Worm (Caenorhabditis elegans) whole organism, L4 larva: ENCODE data around the gene Y71H2AM.12.
A peak's percentile ranks its signal among the peaks of the same experiment; 100 is the strongest.

Experiments
- F26F4.8 ChIP-seq: fragments of 200-800 bp; sonication (Bioruptor generic); conservative IDR thresholded peaks from 2 replicates; pipeline ENCODE4 v1.3.6; 2022; ENCODE audit warnings: missing genetic modification characterization, missing compliant biosample characterization
- R02D3.7 ChIP-seq: fragments of 150-350 bp; sonication (generic microtip); optimal IDR thresholded peaks from 3 replicates; lab custom pipeline; 2014; ENCODE audit warnings: missing biosample characterization, missing genetic modification characterization
- Y105C5A.15 ChIP-seq: fragments of 200-800 bp; sonication (Bioruptor generic); IDR thresholded peaks from 2 replicates; pipeline ENCODE4 v1.3.6; 2022; ENCODE audit warnings: missing genetic modification characterization, missing compliant biosample characterization
- aha-1 ChIP-seq: fragments of 150-350 bp; peaks from one replicate; lab custom pipeline; 2014; ENCODE audit warnings: missing biosample characterization, missing genetic modification characterization
- ama-1 ChIP-seq: fragments of 150-350 bp; optimal IDR thresholded peaks from 2 replicates; lab custom pipeline; 2014; ENCODE audit warnings: inconsistent platforms, mixed read lengths
- attf-4 ChIP-seq: sonication (generic microtip); optimal IDR thresholded peaks from 3 replicates; lab custom pipeline; 2017; ENCODE audit warnings: missing biosample characterization, missing genetic modification characterization
- ceh-62 ChIP-seq: sonication (generic microtip); optimal IDR thresholded peaks from 2 replicates; lab custom pipeline; 2017; ENCODE audit warnings: missing biosample characterization, missing genetic modification characterization
- ces-1 ChIP-seq: fragments of 150-350 bp; sonication (generic microtip); optimal IDR thresholded peaks from 4 replicates; lab custom pipeline; 2014; ENCODE audit warnings: missing biosample characterization, missing genetic modification reagents, missing genetic modification characterization
- daf-16 ChIP-seq, 3 experiments: sonication (generic microtip); optimal IDR thresholded peaks; 2 replicates each; lab custom pipeline; 2016 to 2017; ENCODE audit warnings: missing genetic modification characterization in 3 of 3, missing genetic modification reagents in 3 of 3, mild to moderate bottlenecking in 2 of 3, missing compliant biosample characterization in 2 of 3, missing biosample characterization in 1 of 3, moderate library complexity in 1 of 3
- daf-8 ChIP-seq: fragments of 200-800 bp; sonication (Bioruptor generic); IDR thresholded peaks from 2 replicates; pipeline ENCODE4 v1.3.6; 2022; ENCODE audit warnings: missing genetic modification characterization, missing compliant biosample characterization
- dmd-6 ChIP-seq: fragments of 200-800 bp; sonication (Bioruptor generic); IDR thresholded peaks from 2 replicates; pipeline ENCODE4 v1.3.6; 2022; ENCODE audit warnings: missing genetic modification reagents, missing genetic modification characterization, missing compliant biosample characterization
- dpl-1 ChIP-seq: fragments of 150-350 bp; optimal IDR thresholded peaks from 2 replicates; lab custom pipeline; 2014; ENCODE audit warnings: missing biosample characterization, missing genetic modification reagents, missing genetic modification characterization
- dve-1 ChIP-seq: sonication (generic microtip); optimal IDR thresholded peaks from 2 replicates; lab custom pipeline; 2017; ENCODE audit warnings: antibody characterized with exemption, mild to moderate bottlenecking, missing genetic modification characterization, missing compliant biosample characterization; ENCODE audit not compliant: insufficient read depth
- egl-27 ChIP-seq: sonication (generic microtip); optimal IDR thresholded peaks from 3 replicates; lab custom pipeline; 2017; ENCODE audit warnings: missing biosample characterization, missing genetic modification reagents, missing genetic modification characterization
- fos-1 ChIP-seq: fragments of 150-350 bp; optimal IDR thresholded peaks from 2 replicates; lab custom pipeline; 2014; ENCODE audit warnings: missing biosample characterization, missing genetic modification characterization
- gei-8 ChIP-seq: fragments of 200-800 bp; sonication (Bioruptor generic); optimal IDR thresholded peaks from 2 replicates; lab custom pipeline; 2018; ENCODE audit warnings: mild to moderate bottlenecking, missing genetic modification characterization, missing compliant biosample characterization
- hlh-11 ChIP-seq: fragments of 200-800 bp; sonication (Bioruptor generic); optimal IDR thresholded peaks from 2 replicates; lab custom pipeline; 2018; ENCODE audit warnings: mild to moderate bottlenecking, missing genetic modification characterization, missing compliant biosample characterization
- hlh-30 ChIP-seq: sonication (generic microtip); optimal IDR thresholded peaks from 2 replicates; lab custom pipeline; 2017; ENCODE audit warnings: antibody characterized with exemption, mild to moderate bottlenecking, missing genetic modification characterization, missing compliant biosample characterization; ENCODE audit not compliant: insufficient read depth
- hmg-1.1 ChIP-seq: fragments of 200-800 bp; sonication (Bioruptor generic); IDR thresholded peaks from 2 replicates; pipeline ENCODE4 v1.3.6; 2022; ENCODE audit warnings: missing genetic modification reagents, missing genetic modification characterization, missing compliant biosample characterization
- lin-1 ChIP-seq: fragments of 200-800 bp; sonication (Bioruptor generic); IDR thresholded peaks from 2 replicates; pipeline ENCODE4 v1.3.6; 2022; ENCODE audit warnings: missing genetic modification reagents, missing genetic modification characterization, missing compliant biosample characterization
- lin-38 ChIP-seq: fragments of 200-800 bp; sonication (Bioruptor generic); IDR thresholded peaks from 2 replicates; pipeline ENCODE4 v1.3.6; 2022; ENCODE audit warnings: missing genetic modification reagents, missing genetic modification characterization, missing compliant biosample characterization
- lsy-2 ChIP-seq, 2 experiments: fragments of 150-350 bp in 1 of 2; sonication (generic microtip) in 1 of 2; optimal IDR thresholded peaks; 2 replicates each; lab custom pipeline; 2014 to 2017; ENCODE audit warnings: missing biosample characterization in 2 of 2, missing genetic modification characterization in 2 of 2
- madf-9 ChIP-seq: fragments of 200-800 bp; sonication (Bioruptor generic); conservative IDR thresholded peaks from 2 replicates; pipeline ENCODE4 v1.3.6; 2022; ENCODE audit warnings: missing genetic modification reagents, missing genetic modification characterization, missing compliant biosample characterization
- mes-2 ChIP-seq: sonication (generic microtip); optimal IDR thresholded peaks from 2 replicates; lab custom pipeline; 2016; ENCODE audit warnings: missing genotype, mild to moderate bottlenecking, missing genetic modification characterization, missing compliant biosample characterization; ENCODE audit not compliant: poor library complexity, severe bottlenecking
- nhr-10 ChIP-seq: fragments of 150-350 bp; optimal IDR thresholded peaks from 2 replicates; lab custom pipeline; 2014; ENCODE audit warnings: missing biosample characterization, missing genetic modification characterization
- nhr-102 ChIP-seq: sonication (generic microtip); optimal IDR thresholded peaks from 2 replicates; lab custom pipeline; 2016; ENCODE audit warnings: mild to moderate bottlenecking, missing genetic modification characterization, moderate library complexity, missing compliant biosample characterization
- nhr-28 ChIP-seq: fragments of 150-350 bp; optimal IDR thresholded peaks from 2 replicates; lab custom pipeline; 2014; ENCODE audit warnings: missing biosample characterization, missing genetic modification characterization
- nhr-41 ChIP-seq: fragments of 200-800 bp; sonication (Bioruptor generic); IDR thresholded peaks from 2 replicates; pipeline ENCODE4 v1.3.6; 2022; ENCODE audit warnings: missing genetic modification reagents, missing genetic modification characterization, missing compliant biosample characterization
- nhr-42 ChIP-seq: fragments of 200-800 bp; sonication (Bioruptor generic); IDR thresholded peaks from 2 replicates; pipeline ENCODE4 v1.3.6; 2022; ENCODE audit warnings: missing genetic modification characterization, missing compliant biosample characterization
- nhr-48 ChIP-seq: sonication (generic microtip); optimal IDR thresholded peaks from 2 replicates; lab custom pipeline; 2016; ENCODE audit warnings: mild to moderate bottlenecking, missing genetic modification characterization, missing compliant biosample characterization
- nhr-6 ChIP-seq: fragments of 150-350 bp; optimal IDR thresholded peaks from 2 replicates; lab custom pipeline; 2014; ENCODE audit warnings: missing biosample characterization, missing genetic modification characterization
- nhr-77 ChIP-seq: fragments of 150-350 bp; optimal IDR thresholded peaks from 2 replicates; lab custom pipeline; 2014; ENCODE audit warnings: missing biosample characterization, missing genetic modification characterization
- pha-4 ChIP-seq, 2 experiments: fragments of 150-350 bp in 1 of 2; fragments of 200-800 bp in 1 of 2; sonication (Bioruptor generic) in 1 of 2; IDR thresholded peaks in 1 of 2; optimal IDR thresholded peaks in 1 of 2; 2 replicates each; pipeline versions ENCODE4 v1.3.6 to Lab custom; 2014 to 2022; ENCODE audit warnings: missing genetic modification characterization in 2 of 2, missing genetic modification reagents in 2 of 2, missing biosample characterization in 1 of 2, missing compliant biosample characterization in 1 of 2
- pqm-1 ChIP-seq: sonication (generic microtip); optimal IDR thresholded peaks from 2 replicates; lab custom pipeline; 2017; ENCODE audit warnings: missing biosample characterization, missing genetic modification characterization
- saeg-2 ChIP-seq: fragments of 200-800 bp; sonication (Bioruptor generic); IDR thresholded peaks from 2 replicates; pipeline ENCODE4 v1.3.6; 2022; ENCODE audit warnings: missing genetic modification reagents, missing genetic modification characterization, missing compliant biosample characterization
- sdz-12 ChIP-seq: fragments of 200-800 bp; sonication (Bioruptor generic); optimal IDR thresholded peaks from 2 replicates; lab custom pipeline; 2018; ENCODE audit warnings: mild to moderate bottlenecking, missing genetic modification characterization, missing compliant biosample characterization
- spr-3 ChIP-seq: fragments of 200-800 bp; sonication (Bioruptor generic); optimal IDR thresholded peaks from 2 replicates; lab custom pipeline; 2018; ENCODE audit warnings: mild to moderate bottlenecking, missing genetic modification characterization, missing compliant biosample characterization
- tra-1 ChIP-seq: fragments of 200-800 bp; sonication (Bioruptor generic); IDR thresholded peaks from 2 replicates; pipeline ENCODE4 v1.3.6; 2022; ENCODE audit warnings: missing genetic modification reagents, missing genetic modification characterization, missing compliant biosample characterization
- zag-1 ChIP-seq: fragments of 150-350 bp; optimal IDR thresholded peaks from 2 replicates; lab custom pipeline; 2014; ENCODE audit warnings: missing biosample characterization, missing genetic modification characterization
- ztf-7 ChIP-seq: fragments of 150-350 bp; optimal IDR thresholded peaks from 2 replicates; lab custom pipeline; 2014; ENCODE audit warnings: missing biosample characterization, missing genetic modification characterization

Y71H2AM.12 gene

DNA sequence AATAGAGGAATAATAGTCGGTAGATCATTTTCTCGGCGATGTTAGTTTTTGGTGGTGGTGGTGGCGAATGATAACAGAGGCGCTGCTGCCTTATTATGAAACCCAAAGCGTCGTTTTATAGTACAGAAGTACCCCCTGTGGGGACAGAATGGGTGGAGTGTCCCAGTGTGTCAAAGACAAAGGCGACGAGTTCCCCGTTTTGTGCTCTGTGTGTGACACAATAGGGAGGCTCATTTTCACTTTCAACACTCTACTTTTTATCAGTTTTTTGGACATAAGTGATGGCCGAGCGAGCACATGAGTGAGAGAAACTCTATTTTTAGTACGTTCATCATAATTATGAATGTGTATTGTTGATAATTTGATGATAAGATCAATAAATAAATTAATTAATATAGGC is 26.8 kb upstream of the Y71H2AM.12 start, which contains the start of gene pho-9 (continued):
- peak; percentile 93 for TF ChIP-seq dve-1 (tag; lab: Kevin White, UChicago)
- TF ChIP-seq nhr-102 (tag; lab: Kevin White, UChicago): peak; percentile 80
- TF ChIP-seq lsy-2 (tag; optimal IDR thresholded peaks at IDR 0.05; lab: Kevin White, UChicago): peak in 1 of 2 experiments; percentile 47
- TF ChIP-seq pqm-1 (tag; lab: Kevin White, UChicago): peak; percentile 87
- TF ChIP-seq pha-4 (GFP tag; IDR thresholded peaks at IDR 0.05; lab: Robert Waterston, UW): peak; percentile 61
- no peak for TF ChIP-seq pha-4 (tag; optimal IDR thresholded peaks at IDR 0.05; lab: Kevin White, UChicago)
- peak; percentile 80 for TF ChIP-seq nhr-77 (tag; lab: Kevin White, UChicago)
- TF ChIP-seq hlh-30: peak; percentile 42
- peak; percentile 17 for TF ChIP-seq nhr-10 (tag; lab: Kevin White, UChicago)

DNA sequence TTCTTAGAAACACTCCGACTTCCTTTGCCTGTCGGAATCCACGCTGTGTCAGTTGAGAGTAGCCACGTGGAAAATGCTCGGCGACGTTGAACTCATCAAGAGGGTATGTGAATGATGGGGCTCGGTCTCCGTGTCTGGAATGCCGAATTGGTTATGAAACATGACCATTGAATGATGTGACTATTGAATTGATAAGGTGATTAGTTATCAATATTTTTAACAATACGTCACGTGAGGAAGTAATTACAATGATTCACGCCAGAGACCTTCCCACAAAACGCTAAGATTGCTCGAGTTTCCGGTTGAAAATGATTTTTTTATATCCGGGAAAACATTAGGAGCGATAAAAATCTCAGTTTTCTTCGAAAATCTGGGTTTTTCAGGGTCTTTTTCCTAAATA is 25.4 kb upstream of the Y71H2AM.12 start:
- TF ChIP-seq hlh-11 (tag; lab: Kevin White, UChicago) (peak; percentile 23), pqm-1 (tag; lab: Kevin White, UChicago) (peak; percentile 31), dmd-6 (GFP tag; lab: Robert Waterston, UW) (peak; percentile 46; the same call in 1 of the 2 replicates), nhr-28 (peak; percentile 49), mes-2 (no peak), nhr-10 (tag; lab: Kevin White, UChicago) (no peak), ceh-62 (no peak), sdz-12 (GFP tag; lab: Kevin White, UChicago) (no peak), lin-38 (GFP tag; lab: Robert Waterston, UW) (peak; percentile 21; the same call in 1 of the 2 replicates), attf-4 (no peak), nhr-42 (GFP tag; lab: Robert Waterston, UW) (no peak), hmg-1.1 (no peak), fos-1 (tag; lab: Kevin White, UChicago) (no peak), dve-1 (tag; lab: Kevin White, UChicago) (no peak), nhr-6 (tag; lab: Kevin White, UChicago) (no peak), daf-16 (GFP tag; optimal IDR thresholded peaks at IDR 0.05; lab: Kevin White, UChicago) (no peak), daf-16 (tag; optimal IDR thresholded peaks at IDR 0.05; lab: Kevin White, UChicago) (peak; percentile 17), spr-3 (GFP tag; lab: Kevin White, UChicago) (no peak), tra-1 (GFP tag; lab: Robert Waterston, UW) (no peak), lin-1 (GFP tag; lab: Robert Waterston, UW) (no peak), F26F4.8 (no peak), nhr-48 (tag; lab: Kevin White, UChicago) (no peak), hlh-30 (peak; percentile 7), ces-1 (no peak), ama-1 (lab: Kevin White, UChicago) (no peak), zag-1 (no peak), aha-1 (no peak), saeg-2 (GFP tag; lab: Robert Waterston, UW) (no peak), ztf-7 (tag; lab: Kevin White, UChicago) (no peak), dpl-1 (GFP tag; lab: Kevin White, UChicago) (no peak), daf-8 (no peak), nhr-41 (GFP tag; lab: Robert Waterston, UW) (no peak), nhr-77 (tag; lab: Kevin White, UChicago) (no peak)

DNA sequence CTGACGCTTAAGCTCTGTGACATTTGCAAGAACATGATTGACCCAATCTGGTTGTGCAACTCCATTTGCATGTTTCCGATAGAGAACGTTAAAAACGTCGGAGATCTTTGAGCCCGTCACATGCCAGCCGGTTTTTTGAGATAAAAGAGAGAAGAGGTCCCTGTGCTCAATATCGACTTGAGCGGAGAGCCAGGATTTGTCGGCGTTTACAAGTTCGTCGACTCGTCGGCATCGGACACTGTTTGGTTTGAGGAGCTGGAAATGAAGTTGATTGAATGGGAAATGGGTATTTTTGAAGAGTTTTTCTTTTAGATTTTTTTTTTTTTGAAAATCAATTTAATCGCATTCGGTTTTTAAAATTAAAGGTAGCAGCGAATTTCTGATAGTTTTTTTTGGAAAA is 24.2 kb upstream of the Y71H2AM.12 start:
- TF ChIP-seq aha-1: peak; percentile 53
- no peak for TF ChIP-seq gei-8 (GFP tag; lab: Kevin White, UChicago)

DNA sequence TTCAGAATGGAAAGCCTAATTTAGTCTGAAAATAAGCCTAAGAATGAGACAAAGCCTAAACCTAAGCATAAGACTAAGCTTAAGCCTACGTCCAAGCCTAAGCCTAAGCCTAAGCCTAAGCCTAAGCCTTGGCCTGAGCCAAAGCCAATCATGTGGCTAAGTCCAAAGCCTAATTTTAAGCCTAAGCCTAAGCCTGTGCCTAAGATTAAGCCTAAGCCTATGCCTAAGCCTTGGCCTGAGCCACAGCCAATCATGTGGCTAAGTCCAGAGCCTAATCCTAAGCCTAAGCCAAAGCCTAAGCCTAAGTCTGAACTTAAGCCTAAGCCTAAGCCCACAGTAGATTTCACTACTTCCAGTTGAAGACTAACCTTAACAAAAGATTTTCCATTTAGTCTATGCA is 23.6 kb upstream of the Y71H2AM.12 start:
- TF ChIP-seq egl-27 (no peak), madf-9 (GFP tag; lab: Robert Waterston, UW) (0 out of 2 replicates have a peak, but pooled peaks have one; percentile 7), R02D3.7 (tag; lab: Kevin White, UChicago) (no peak), Y105C5A.15 (GFP tag; lab: Robert Waterston, UW) (0 out of 2 replicates have a peak, but pooled peaks have one; percentile 34)
- TF ChIP-seq, all 104 proteins: peak for 2
